Fruit fly (Drosophila melanogaster): ENCODE measurements around the gene kra.

The kra gene

dm6 chr3R:5564775-5565190, 36.2 kb downstream of the kra start, which contains the start of the genes CG14671 and CG12746:
CG14671 (minus strand) TSS chr3R:5564815.
CG12746 (plus strand) TSS chr3R:5564865.
- no peak for TF ChIP-seq Smox (GFP tag; optimal IDR thresholded peaks at IDR 0.05)
- no peak for TF ChIP-seq CG32006 (GFP tag; optimal IDR thresholded peaks at IDR 0.05)
- peak; percentile 10 for TF ChIP-seq esn (GFP tag; optimal IDR thresholded peaks at IDR 0.05)
- no peak for TF ChIP-seq CG8319 (GFP tag; optimal IDR thresholded peaks at IDR 0.05)
- TF ChIP-seq lz (GFP tag; optimal IDR thresholded peaks at IDR 0.05): no peak
- no peak for TF ChIP-seq CG3032 (tag; optimal IDR thresholded peaks at IDR 0.05)
- TF ChIP-seq Ets96B (tag; optimal IDR thresholded peaks at IDR 0.05): no peak
- TF ChIP-seq fkh (GFP tag; optimal IDR thresholded peaks at IDR 0.05): peak; percentile 82
- TF ChIP-seq spab (GFP tag; optimal IDR thresholded peaks at IDR 0.05): no peak
- TF ChIP-seq CG6854 (GFP tag; optimal IDR thresholded peaks at IDR 0.05): no peak
- TF ChIP-seq CG6792 (GFP tag; optimal IDR thresholded peaks at IDR 0.05): no peak

- TF ChIP-seq CG3032 (tag; optimal IDR thresholded peaks at IDR 0.05) (no peak), Sox14 (GFP tag; optimal IDR thresholded peaks at IDR 0.05) (peak; percentile 12)
These were observed 37.5 kb downstream of the kra start, which contains the start of gene Pi4KIIalpha for dm6 chr3R:5563420-5563819. Pi4KIIalpha (minus strand) TSS chr3R:5563652.

dm6 chr3R:5562956-5563355, 38.0 kb downstream of the kra start:
- no peak for TF ChIP-seq CG32006 (GFP tag; optimal IDR thresholded peaks at IDR 0.05)
- peak; percentile 97 for TF ChIP-seq svp (GFP tag)

- TF ChIP-seq dsx (GFP tag; optimal IDR thresholded peaks at IDR 0.05; ENCODE audit: poor library complexity, severe bottlenecking) (no peak), Eip75B (GFP tag; optimal IDR thresholded peaks at IDR 0.05) (no peak), Sox15 (GFP tag; optimal IDR thresholded peaks at IDR 0.05) (no peak), CG11902 (GFP tag; optimal IDR thresholded peaks at IDR 0.05) (no peak), Hr39 (GFP tag; optimal IDR thresholded peaks at IDR 0.05) (no peak), Lpt (GFP tag; optimal IDR thresholded peaks at IDR 0.05) (no peak), vri (GFP tag; optimal IDR thresholded peaks at IDR 0.05) (no peak), CG10631 (GFP tag; optimal IDR thresholded peaks at IDR 0.05) (no peak), dac (GFP tag; optimal IDR thresholded peaks at IDR 0.05) (no peak), CG11294 (GFP tag; IDR thresholded peaks at IDR 0.05) (no peak), salr (GFP tag; optimal IDR thresholded peaks at IDR 0.05) (no peak), CG7368 (GFP tag; optimal IDR thresholded peaks at IDR 0.05) (no peak), esn (GFP tag; optimal IDR thresholded peaks at IDR 0.05) (no peak), topi (GFP tag; optimal IDR thresholded peaks at IDR 0.05) (no peak), CG11762 (GFP tag; optimal IDR thresholded peaks at IDR 0.05; ENCODE audit: insufficient read depth) (no peak), achi (GFP tag; optimal IDR thresholded peaks at IDR 0.05) (no peak), CG34406 (GFP tag; optimal IDR thresholded peaks at IDR 0.05) (no peak), CG32006 (GFP tag; optimal IDR thresholded peaks at IDR 0.05) (no peak), CG8119 (GFP tag; IDR thresholded peaks at IDR 0.05) (no peak)
These were observed 46.1 kb downstream of the kra start, which contains the start of gene Snm1 for dm6 chr3R:5554852-5555251. Snm1 (plus strand) TSS chr3R:5555084.

dm6 chr3R:5554082-5554481, 46.9 kb downstream of the kra start, which contains the start of gene Pcmt:
Pcmt (minus strand) TSS chr3R:5554316.
- TF ChIP-seq esn (GFP tag; optimal IDR thresholded peaks at IDR 0.05): peak; percentile 2
- no peak for TF ChIP-seq Blimp-1 (GFP tag; optimal IDR thresholded peaks at IDR 0.05)

- TF ChIP-seq lz (GFP tag; optimal IDR thresholded peaks at IDR 0.05) (no peak), CG8632 (GFP tag; optimal IDR thresholded peaks at IDR 0.05) (no peak), CG15336 (GFP tag; IDR thresholded peaks at IDR 0.05) (no peak), achi (GFP tag; optimal IDR thresholded peaks at IDR 0.05) (no peak), Hr38 (GFP tag; optimal IDR thresholded peaks at IDR 0.05) (no peak), Gug (GFP tag; IDR thresholded peaks at IDR 0.05) (no peak), CG8319 (GFP tag; optimal IDR thresholded peaks at IDR 0.05) (no peak), Eip75B (GFP tag; optimal IDR thresholded peaks at IDR 0.05) (no peak), Eip78C (GFP tag) (no peak), Ets96B (tag; optimal IDR thresholded peaks at IDR 0.05) (no peak), acj6 (GFP tag; optimal IDR thresholded peaks at IDR 0.05) (no peak), net (GFP tag; optimal IDR thresholded peaks at IDR 0.05) (no peak), esn (GFP tag; optimal IDR thresholded peaks at IDR 0.05) (no peak), CG34406 (GFP tag; optimal IDR thresholded peaks at IDR 0.05) (no peak), fd59A (GFP tag; optimal IDR thresholded peaks at IDR 0.05) (no peak), CG7368 (GFP tag; optimal IDR thresholded peaks at IDR 0.05) (no peak)
These were observed 49.3 kb downstream of the kra start for dm6 chr3R:5551593-5551992.

Measured in whole organism, prepupa.